Fruit fly (Drosophila melanogaster) whole organism, embryonic: ENCODE data around the gene Secp43.
A peak's percentile ranks its signal among the peaks of the same experiment; 100 is the strongest.

Experiments used
- Antp ChIP-seq: fragments of 200-800 bp; sonication (Bioruptor generic); optimal IDR thresholded peaks from 3 replicates; lab custom pipeline; 2016; ENCODE audit warnings: missing biosample characterization, missing genetic modification characterization
- CG10654 ChIP-seq: fragments of 200-800 bp; sonication (Bioruptor generic); optimal IDR thresholded peaks from 2 replicates; lab custom pipeline; 2016; ENCODE audit warnings: missing biosample characterization, missing genetic modification characterization
- CG11085 ChIP-seq: fragments of 200-800 bp; sonication (Bioruptor generic); IDR thresholded peaks from 2 replicates; pipeline ENCODE4 v1.3.6; 2022; ENCODE audit warnings: missing biosample characterization, missing genetic modification characterization
- CG11456 ChIP-seq: fragments of 200-800 bp; sonication (Bioruptor generic); IDR thresholded peaks from 3 replicates; pipeline ENCODE4 v1.3.6; 2022; ENCODE audit warnings: missing biosample characterization, missing genetic modification characterization
- CG14441 ChIP-seq: fragments of 200-800 bp; sonication (Bioruptor generic); IDR thresholded peaks from 2 replicates; pipeline ENCODE4 v1.3.6; 2022; ENCODE audit warnings: missing biosample characterization, missing genetic modification characterization
- CG16815 ChIP-seq: fragments of 200-800 bp; sonication (Bioruptor generic); optimal IDR thresholded peaks from 3 replicates; lab custom pipeline; 2017; ENCODE audit warnings: missing biosample characterization, mild to moderate bottlenecking, missing genetic modification characterization
- CG16863 ChIP-seq: fragments of 200-800 bp; sonication (Bioruptor generic); optimal IDR thresholded peaks from 3 replicates; lab custom pipeline; 2016; ENCODE audit warnings: missing biosample characterization, missing genetic modification characterization
- CG18262 ChIP-seq: fragments of 200-800 bp; optimal IDR thresholded peaks from 3 replicates; lab custom pipeline; 2019; ENCODE audit warnings: missing biosample characterization, mild to moderate bottlenecking, missing genetic modification characterization, moderate library complexity
- CG2199 ChIP-seq: fragments of 200-800 bp; sonication (Bioruptor generic); IDR thresholded peaks from 3 replicates; pipeline ENCODE4 v1.3.6; 2022; ENCODE audit warnings: missing biosample characterization, missing genetic modification characterization
- CG30020 ChIP-seq: fragments of 200-800 bp; optimal IDR thresholded peaks from 2 replicates; lab custom pipeline; 2019; ENCODE audit warnings: missing biosample characterization, mild to moderate bottlenecking, missing genetic modification characterization, moderate library complexity
- CG7372 ChIP-seq: fragments of 200-800 bp; sonication (Bioruptor generic); IDR thresholded peaks from 2 replicates; pipeline ENCODE4 v1.3.6; 2022; ENCODE audit warnings: missing biosample characterization, missing genetic modification characterization
- CG7963 ChIP-seq: fragments of 200-800 bp; sonication (Bioruptor generic); IDR thresholded peaks from 3 replicates; pipeline ENCODE4 v1.3.6; 2022; ENCODE audit warnings: missing biosample characterization, missing genetic modification characterization; ENCODE audit not compliant: partially characterized antibody
- CG8359 ChIP-seq: fragments of 200-800 bp; sonication (Bioruptor generic); optimal IDR thresholded peaks from 2 replicates; lab custom pipeline; 2017; ENCODE audit warnings: missing biosample characterization, mild to moderate bottlenecking, missing genetic modification characterization, borderline replicate concordance
- CG9817 ChIP-seq: fragments of 200-800 bp; sonication (Bioruptor generic); optimal IDR thresholded peaks from 2 replicates; lab custom pipeline; 2018; ENCODE audit warnings: missing biosample characterization, mild to moderate bottlenecking, missing genetic modification characterization, moderate library complexity
- CrebB ChIP-seq: fragments of 200-800 bp; sonication (Bioruptor generic); optimal IDR thresholded peaks from 3 replicates; lab custom pipeline; 2018; ENCODE audit warnings: missing biosample characterization, mild to moderate bottlenecking, missing genetic modification characterization
- Dip2 ChIP-seq: fragments of 200-800 bp; sonication (Bioruptor generic); IDR thresholded peaks from 2 replicates; pipeline ENCODE4 v1.3.6; 2022; ENCODE audit warnings: missing biosample characterization, missing genetic modification characterization
- Drgx ChIP-seq: fragments of 200-800 bp; sonication (Bioruptor generic); IDR thresholded peaks from 2 replicates; pipeline ENCODE4 v1.3.6; 2022; ENCODE audit warnings: missing biosample characterization, missing genetic modification characterization
- Eip74EF ChIP-seq, 2 experiments: fragments of 200-800 bp in 1 of 2; fragments of >200 bp in 1 of 2; sonication (Bioruptor generic) in 1 of 2; optimal IDR thresholded peaks; 2 replicates each; lab custom pipeline; 2017 to 2019; ENCODE audit warnings: missing biosample characterization in 2 of 2, missing genetic modification characterization in 2 of 2, mild to moderate bottlenecking in 1 of 2, moderate library complexity in 1 of 2
- H2.0 ChIP-seq: fragments of 200-800 bp; sonication (Bioruptor generic); IDR thresholded peaks from 2 replicates; pipeline ENCODE4 v1.3.6; 2022; ENCODE audit warnings: missing biosample characterization, missing genetic modification characterization
- HLH54F ChIP-seq: fragments of 200-800 bp; sonication (Bioruptor generic); optimal IDR thresholded peaks from 3 replicates; lab custom pipeline; 2016; ENCODE audit warnings: missing biosample characterization, missing genetic modification characterization
- Hr3 ChIP-seq: fragments of 200-800 bp; sonication (Bioruptor generic); optimal IDR thresholded peaks from 3 replicates; lab custom pipeline; 2016; ENCODE audit warnings: missing biosample characterization, missing genetic modification characterization
- Hsf ChIP-seq: fragments of 200-800 bp; sonication (Bioruptor generic); optimal IDR thresholded peaks from 3 replicates; lab custom pipeline; 2016; ENCODE audit warnings: missing biosample characterization, missing genetic modification characterization
- Mad ChIP-seq: fragments of 200-800 bp; sonication (Bioruptor generic); optimal IDR thresholded peaks from 2 replicates; lab custom pipeline; 2016; ENCODE audit warnings: missing biosample characterization, missing genetic modification characterization
- Myb ChIP-seq: fragments of 200-800 bp; sonication (Bioruptor generic); optimal IDR thresholded peaks from 2 replicates; lab custom pipeline; 2016; ENCODE audit warnings: missing biosample characterization, missing genetic modification characterization
- NK7.1 ChIP-seq: fragments of 200-800 bp; sonication (Bioruptor generic); optimal IDR thresholded peaks from 3 replicates; lab custom pipeline; 2016; ENCODE audit warnings: missing biosample characterization, missing genetic modification characterization
- Six4 ChIP-seq: fragments of 200-800 bp; sonication (Bioruptor generic); optimal IDR thresholded peaks from 2 replicates; lab custom pipeline; 2016; ENCODE audit warnings: missing biosample characterization, missing genetic modification characterization
- Ssrp ChIP-seq: fragments of 200-800 bp; sonication (Bioruptor generic); optimal IDR thresholded peaks from 2 replicates; lab custom pipeline; 2018; ENCODE audit warnings: missing biosample characterization, mild to moderate bottlenecking, missing genetic modification characterization, moderate library complexity
- ab ChIP-seq: fragments of 200-800 bp; sonication (Bioruptor generic); optimal IDR thresholded peaks from 2 replicates; lab custom pipeline; 2016; ENCODE audit warnings: missing biosample characterization, missing genetic modification characterization
- bigmax ChIP-seq: fragments of 200-800 bp; sonication (Bioruptor generic); optimal IDR thresholded peaks from 2 replicates; lab custom pipeline; 2018; ENCODE audit warnings: missing biosample characterization, mild to moderate bottlenecking, missing genetic modification characterization
- ci ChIP-seq: fragments of 200-800 bp; sonication (Bioruptor generic); IDR thresholded peaks from 3 replicates; pipeline ENCODE4 v1.3.6; 2022; ENCODE audit warnings: missing biosample characterization, missing genetic modification characterization
- crol ChIP-seq: fragments of 200-800 bp; sonication (Bioruptor generic); IDR thresholded peaks from 2 replicates; pipeline ENCODE4 v1.3.6; 2022; ENCODE audit warnings: missing biosample characterization, missing genetic modification characterization
- cwo ChIP-seq: fragments of 200-800 bp; sonication (Bioruptor generic); optimal IDR thresholded peaks from 3 replicates; lab custom pipeline; 2017; ENCODE audit warnings: missing biosample characterization, missing genetic modification characterization, mild to moderate bottlenecking, moderate library complexity, missing genetic modification reagents
- dysf ChIP-seq: fragments of 200-800 bp; sonication (Bioruptor generic); IDR thresholded peaks from 3 replicates; pipeline ENCODE4 v1.3.6; 2022; ENCODE audit warnings: missing biosample characterization, missing genetic modification characterization
- gcm2 ChIP-seq: fragments of 200-800 bp; sonication (Bioruptor generic); optimal IDR thresholded peaks from 2 replicates; lab custom pipeline; 2016; ENCODE audit warnings: missing biosample characterization, missing genetic modification characterization
- maf-S ChIP-seq: fragments of 200-800 bp; sonication (Bioruptor generic); optimal IDR thresholded peaks from 2 replicates; lab custom pipeline; 2016; ENCODE audit warnings: missing biosample characterization, missing genetic modification characterization
- mirr ChIP-seq: fragments of 200-800 bp; sonication (Bioruptor generic); optimal IDR thresholded peaks from 3 replicates; lab custom pipeline; 2018; ENCODE audit warnings: missing biosample characterization, mild to moderate bottlenecking, missing genetic modification characterization
- otp ChIP-seq: fragments of 200-800 bp; sonication (Bioruptor generic); IDR thresholded peaks from 3 replicates; pipeline ENCODE4, ENCODE4 v1.3.6; 2022; ENCODE audit warnings: missing biosample characterization, missing genetic modification characterization
- pfk ChIP-seq: fragments of 200-800 bp; sonication (Bioruptor generic); optimal IDR thresholded peaks from 2 replicates; lab custom pipeline; 2018; ENCODE audit warnings: missing biosample characterization, mild to moderate bottlenecking, missing genetic modification characterization, moderate library complexity
- sisA ChIP-seq: fragments of 200-800 bp; sonication (Bioruptor generic); IDR thresholded peaks from 2 replicates; pipeline ENCODE4 v1.3.6; 2022; ENCODE audit warnings: missing biosample characterization, missing genetic modification characterization
- tna ChIP-seq: fragments of 200-800 bp; sonication (Bioruptor generic); IDR thresholded peaks from 2 replicates; pipeline ENCODE4 v1.3.6; 2022; ENCODE audit warnings: missing biosample characterization, missing genetic modification characterization; ENCODE audit not compliant: partially characterized antibody

The Secp43 gene

DNA sequence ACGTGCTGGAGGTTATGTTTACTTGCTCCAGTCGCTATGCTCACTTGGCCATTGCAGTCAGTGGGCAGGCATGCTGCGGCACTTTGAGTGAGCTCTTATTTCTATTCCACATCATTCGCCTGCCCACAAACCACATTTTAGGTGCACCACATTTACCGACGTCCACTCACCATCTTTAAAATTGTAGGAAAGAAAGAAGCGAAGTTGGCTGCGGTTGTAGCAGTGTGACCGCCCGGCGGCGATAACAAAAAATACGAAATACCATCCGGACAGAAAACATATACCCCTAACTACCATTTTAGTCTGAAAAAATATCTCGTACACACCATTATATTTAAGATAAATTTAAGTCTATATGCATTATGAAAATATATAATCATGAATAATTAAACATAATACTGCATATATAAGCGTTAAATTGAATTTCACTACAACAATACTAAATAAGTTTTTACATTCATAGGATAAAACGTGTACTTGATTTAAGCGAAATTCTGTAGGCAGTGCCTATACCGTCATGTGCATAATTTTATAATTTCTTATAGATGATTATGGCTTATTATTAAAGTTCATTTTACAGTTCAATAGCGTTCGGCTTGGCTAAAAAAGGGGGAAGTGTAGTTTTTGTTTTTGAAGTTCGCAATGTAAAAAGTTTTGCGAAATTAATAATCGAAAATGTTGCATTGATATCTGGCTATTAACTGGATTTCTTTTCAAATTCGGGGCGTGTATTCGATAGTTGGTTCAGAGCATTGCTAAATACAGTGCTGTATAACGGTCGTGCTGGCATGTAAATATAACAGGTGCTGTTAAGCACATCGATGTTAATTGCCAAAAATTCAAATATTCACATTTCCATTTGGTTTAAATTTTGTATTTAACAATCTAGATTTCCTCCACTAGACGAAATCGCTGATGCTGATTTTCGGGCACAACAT, 4.1 kb upstream of the Secp43 start, which contains the start of gene RpL27A (continued):
- TF ChIP-seq ab (GFP tag; lab: Kevin White, UChicago) (no peak), CG11085 (GFP tag; lab: Robert Waterston, UW) (peak; percentile 80), maf-S (GFP tag; lab: Kevin White, UChicago) (peak; percentile 53), tna (GFP tag; lab: Robert Waterston, UW) (peak; percentile 44; the same call in 1 of the 2 replicates), H2.0 (GFP tag; lab: Robert Waterston, UW) (peak; percentile 82), Mad (peak; percentile 76), Six4 (peak; percentile 43), Eip74EF (GFP tag; optimal IDR thresholded peaks at IDR 0.05; lab: Kevin White, UChicago) (peak in 1 of 2 experiments; percentile 62), CG18262 (tag; lab: Kevin White, UChicago) (peak; percentile 68), CG2199 (GFP tag; lab: Robert Waterston, UW) (0 out of 3 replicates have a peak, but pooled peaks have one; percentile 37), CG14441 (peak; percentile 57), Hr3 (GFP tag; lab: Kevin White, UChicago) (peak; percentile 53), CG10654 (GFP tag; lab: Kevin White, UChicago) (peak; percentile 34), crol (GFP tag; lab: Robert Waterston, UW) (peak; percentile 48; the same call in 1 of the 2 replicates), Hsf (GFP tag; lab: Kevin White, UChicago) (peak; percentile 69), pfk (GFP tag; lab: Kevin White, UChicago) (peak; percentile 78), cwo (peak; percentile 51), Dip2 (GFP tag; lab: Robert Waterston, UW) (no peak), CG30020 (tag; lab: Kevin White, UChicago) (peak; percentile 94), bigmax (peak; percentile 91), Antp (GFP tag; lab: Kevin White, UChicago) (peak; percentile 49), Myb (peak; percentile 79), CG7963 (GFP tag; lab: Robert Waterston, UW) (no peak), otp (GFP tag; lab: Robert Waterston, UW) (peak; percentile 86), CG8359 (GFP tag; lab: Kevin White, UChicago) (peak; percentile 43), ci (GFP tag; lab: Robert Waterston, UW) (peak; percentile 97), sisA (GFP tag; lab: Robert Waterston, UW) (peak; percentile 54; the same call in 1 of the 2 replicates), NK7.1 (GFP tag; lab: Kevin White, UChicago) (peak; percentile 55), Drgx (GFP tag; lab: Robert Waterston, UW) (no peak), HLH54F (GFP tag; lab: Kevin White, UChicago) (peak; percentile 30), Ssrp (tag; lab: Kevin White, UChicago) (peak; percentile 43), gcm2 (GFP tag; lab: Kevin White, UChicago) (peak; percentile 43), CG11456 (GFP tag; lab: Robert Waterston, UW) (peak; percentile 91), CG9817 (tag; lab: Kevin White, UChicago) (peak; percentile 71), CG16815 (GFP tag; lab: Kevin White, UChicago) (peak; percentile 47), mirr (peak; percentile 89), CrebB (tag; lab: Kevin White, UChicago) (peak; percentile 86), CG7372 (peak; percentile 77), dysf (GFP tag; lab: Robert Waterston, UW) (peak; percentile 78), CG16863 (GFP tag; lab: Kevin White, UChicago) (peak; percentile 62)
